Worm (Caenorhabditis elegans) whole organism, young adult: Measurements from ENCODE around the gene K10G4.5.
"Not testable (repeated sequence)": the region's sequence is repeated elsewhere in the genome, so short reads cannot be mapped to it uniquely, and the experiment has no call there.

ENCODE experiments used
- C06A6.2 ChIP-seq: fragments of 200-800 bp; sonication (Bioruptor generic); conservative IDR thresholded peaks from 2 replicates; pipeline ENCODE4 v1.3.6; 2022; ENCODE audit warnings: missing genetic modification characterization, missing compliant biosample characterization
- F33H1.4 ChIP-seq: fragments of 200-800 bp; sonication (Bioruptor generic); IDR thresholded peaks from 2 replicates; pipeline ENCODE4 v1.3.6; 2022; ENCODE audit warnings: missing genetic modification reagents, missing genetic modification characterization, missing compliant biosample characterization
- F39B2.1 ChIP-seq: fragments of 200-800 bp; sonication (Bioruptor generic); IDR thresholded peaks from 2 replicates; pipeline ENCODE4 v1.3.6; 2022; ENCODE audit warnings: missing genetic modification reagents, missing genetic modification characterization, missing compliant biosample characterization
- F57A8.1 ChIP-seq: fragments of 200-800 bp; sonication (Bioruptor generic); optimal IDR thresholded peaks from 2 replicates; lab custom pipeline; 2018; ENCODE audit warnings: mild to moderate bottlenecking, missing genetic modification characterization, moderate library complexity, missing compliant biosample characterization
- aptf-2 ChIP-seq: fragments of 200-800 bp; sonication (Bioruptor generic); conservative IDR thresholded peaks from 2 replicates; pipeline ENCODE4 v1.3.6; 2022; ENCODE audit warnings: missing genetic modification reagents, missing genetic modification characterization, missing compliant biosample characterization
- attf-6 ChIP-seq: fragments of 200-800 bp; sonication (Bioruptor generic); IDR thresholded peaks from 2 replicates; pipeline ENCODE4 v1.3.6; 2022; ENCODE audit warnings: missing genetic modification reagents, missing genetic modification characterization, missing compliant biosample characterization
- ccch-3 ChIP-seq: fragments of 200-800 bp; sonication (Bioruptor generic); optimal IDR thresholded peaks from 2 replicates; lab custom pipeline; 2018; ENCODE audit warnings: mild to moderate bottlenecking, missing genetic modification characterization, missing compliant biosample characterization
- cebp-1 ChIP-seq, 2 experiments: fragments of 200-800 bp in 1 of 2; sonication (Bioruptor generic) in 1 of 2; sonication (generic microtip) in 1 of 2; IDR thresholded peaks in 1 of 2; optimal IDR thresholded peaks in 1 of 2; 2 replicates each; pipeline versions ENCODE4 v1.3.6 to Lab custom; 2017 to 2022; ENCODE audit warnings: missing compliant biosample characterization in 2 of 2, missing genetic modification characterization in 2 of 2, mild to moderate bottlenecking in 1 of 2, missing genetic modification reagents in 1 of 2, moderate library complexity in 1 of 2
- ceh-100 ChIP-seq: fragments of 200-800 bp; sonication (Bioruptor generic); IDR thresholded peaks from 2 replicates; pipeline ENCODE4 v1.3.6; 2022; ENCODE audit warnings: missing genetic modification reagents, missing genetic modification characterization, missing compliant biosample characterization
- ceh-58 ChIP-seq: fragments of 200-800 bp; sonication (Bioruptor generic); IDR thresholded peaks from 2 replicates; pipeline ENCODE4 v1.3.6; 2022; ENCODE audit warnings: missing genetic modification characterization, missing compliant biosample characterization
- die-1 ChIP-seq: sonication (generic microtip); optimal IDR thresholded peaks from 2 replicates; lab custom pipeline; 2016; ENCODE audit warnings: missing genotype, mild to moderate bottlenecking, missing genetic modification characterization, missing compliant biosample characterization
- dox-1 ChIP-seq: fragments of 200-800 bp; sonication (Bioruptor generic); IDR thresholded peaks from 2 replicates; pipeline ENCODE4 v1.3.6; 2022; ENCODE audit warnings: missing genetic modification reagents, missing genetic modification characterization, missing compliant biosample characterization
- efl-1 ChIP-seq: fragments of 150-350 bp; optimal IDR thresholded peaks from 2 replicates; lab custom pipeline; 2014; ENCODE audit warnings: missing biosample characterization, missing genetic modification reagents, missing genetic modification characterization
- ekl-4 ChIP-seq: fragments of 200-800 bp; sonication (Bioruptor generic); IDR thresholded peaks from 2 replicates; pipeline ENCODE4 v1.3.6; 2022; ENCODE audit warnings: missing genetic modification reagents, missing genetic modification characterization, missing compliant biosample characterization
- hmg-1.2 ChIP-seq: fragments of 200-800 bp; sonication (Bioruptor generic); IDR thresholded peaks from 2 replicates; pipeline ENCODE4 v1.3.6; 2022; ENCODE audit warnings: missing genetic modification reagents, missing genetic modification characterization, missing compliant biosample characterization
- madf-10 ChIP-seq: sonication (generic microtip); optimal IDR thresholded peaks from 2 replicates; lab custom pipeline; 2016; ENCODE audit warnings: mild to moderate bottlenecking, missing genetic modification characterization, missing compliant biosample characterization
- madf-6 ChIP-seq: fragments of 200-800 bp; sonication (Bioruptor generic); IDR thresholded peaks from 2 replicates; pipeline ENCODE4 v1.3.6; 2022; ENCODE audit warnings: missing genetic modification reagents, missing genetic modification characterization, missing compliant biosample characterization
- madf-8 ChIP-seq: fragments of 200-800 bp; sonication (Bioruptor generic); conservative IDR thresholded peaks from 2 replicates; pipeline ENCODE4 v1.3.6; 2022; ENCODE audit warnings: missing genetic modification reagents, missing genetic modification characterization, missing compliant biosample characterization
- mcd-1 ChIP-seq: fragments of 200-800 bp; sonication (Bioruptor generic); IDR thresholded peaks from 2 replicates; pipeline ENCODE4 v1.3.6; 2022; ENCODE audit warnings: missing genetic modification reagents, missing genetic modification characterization, missing compliant biosample characterization
- nfya-2 ChIP-seq: fragments of 200-800 bp; sonication (Bioruptor generic); IDR thresholded peaks from 2 replicates; pipeline ENCODE4 v1.3.6; 2022; ENCODE audit warnings: missing genetic modification reagents, missing genetic modification characterization, missing compliant biosample characterization
- nhr-179 ChIP-seq: sonication (generic microtip); optimal IDR thresholded peaks from 2 replicates; lab custom pipeline; 2016; ENCODE audit warnings: mild to moderate bottlenecking, missing genetic modification characterization, missing compliant biosample characterization
- nhr-27 ChIP-seq: fragments of 200-800 bp; sonication (Bioruptor generic); optimal IDR thresholded peaks from 2 replicates; lab custom pipeline; 2018; ENCODE audit warnings: mild to moderate bottlenecking, missing genetic modification characterization, moderate library complexity, missing compliant biosample characterization
- nhr-80 ChIP-seq: sonication (generic microtip); optimal IDR thresholded peaks from 2 replicates; lab custom pipeline; 2016; ENCODE audit warnings: missing genetic modification characterization, missing compliant biosample characterization
- rec-8 ChIP-seq, 2 experiments: sonication (generic microtip); optimal IDR thresholded peaks; 2 replicates each; lab custom pipeline; 2016; ENCODE audit warnings: mild to moderate bottlenecking in 2 of 2, missing genetic modification characterization in 2 of 2, missing genetic modification reagents in 2 of 2, missing genotype in 2 of 2, missing biosample characterization in 1 of 2, missing compliant biosample characterization in 1 of 2, moderate library complexity in 1 of 2
- snpc-1.1 ChIP-seq: sonication (generic microtip); optimal IDR thresholded peaks from 2 replicates; lab custom pipeline; 2017; ENCODE audit warnings: missing genetic modification characterization, mild to moderate bottlenecking, missing compliant biosample characterization, antibody characterized with exemption, moderate library complexity, missing genotype, missing genetic modification reagents; ENCODE audit not compliant: insufficient read depth
- snpc-4 ChIP-seq, 5 experiments: fragments of 150-350 bp in 1 of 5; sonication (generic microtip) in 4 of 5; optimal IDR thresholded peaks; 2 replicates each; lab custom pipeline; 2014 to 2018; ENCODE audit warnings: missing genetic modification characterization in 5 of 5, missing biosample characterization in 3 of 5, antibody characterized with exemption in 2 of 5, mild to moderate bottlenecking in 2 of 5, missing compliant biosample characterization in 2 of 5, missing genotype in 2 of 5, moderate library complexity in 2 of 5, missing genetic modification reagents in 1 of 5
- somi-1 ChIP-seq: fragments of 200-800 bp; sonication (Bioruptor generic); optimal IDR thresholded peaks from 2 replicates; lab custom pipeline; 2018; ENCODE audit warnings: mild to moderate bottlenecking, missing genetic modification characterization, missing compliant biosample characterization
- zfh-2 ChIP-seq: fragments of 200-800 bp; sonication (Bioruptor generic); conservative IDR thresholded peaks from 2 replicates; pipeline ENCODE4 v1.3.6; 2022; ENCODE audit warnings: missing genetic modification reagents, missing genetic modification characterization, missing compliant biosample characterization
- zim-3 ChIP-seq: sonication (generic microtip); optimal IDR thresholded peaks from 2 replicates; lab custom pipeline; 2017; ENCODE audit warnings: mild to moderate bottlenecking, missing genetic modification characterization, moderate library complexity, missing compliant biosample characterization
- ztf-22 ChIP-seq: fragments of 200-800 bp; sonication (Bioruptor generic); optimal IDR thresholded peaks from 2 replicates; lab custom pipeline; 2018; ENCODE audit warnings: mild to moderate bottlenecking, missing genetic modification characterization, moderate library complexity, missing compliant biosample characterization

K10G4.5 gene

DNA sequence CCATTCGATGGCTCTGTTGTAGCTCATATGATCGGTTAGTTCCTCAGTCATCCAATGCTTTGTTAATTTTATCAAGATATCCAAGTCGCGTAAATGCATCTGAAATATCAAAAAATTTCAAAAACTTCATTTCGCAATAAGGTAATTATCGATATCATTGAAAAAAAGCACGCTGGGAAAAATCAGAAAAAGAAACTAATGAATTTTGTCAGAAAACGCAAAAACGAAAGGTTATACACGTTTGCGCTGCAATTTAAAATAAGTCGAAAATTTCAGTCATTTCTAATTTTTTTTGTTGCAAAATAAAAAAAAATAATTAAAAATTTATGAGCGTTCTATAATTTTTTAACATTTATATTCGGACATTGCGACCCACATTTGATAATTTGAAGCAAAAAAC is 36.4 kb downstream of the K10G4.5 start, which contains the start of gene K10G4.3:
Gene K10G4.3 (minus strand): TSS at position 101 of the 400 bp plus-strand sequence.
- not testable (repeated sequence) for TF ChIP-seq F39B2.1 (GFP tag; lab: Robert Waterston, UW); ceh-58; aptf-2 (GFP tag; lab: Robert Waterston, UW)

DNA sequence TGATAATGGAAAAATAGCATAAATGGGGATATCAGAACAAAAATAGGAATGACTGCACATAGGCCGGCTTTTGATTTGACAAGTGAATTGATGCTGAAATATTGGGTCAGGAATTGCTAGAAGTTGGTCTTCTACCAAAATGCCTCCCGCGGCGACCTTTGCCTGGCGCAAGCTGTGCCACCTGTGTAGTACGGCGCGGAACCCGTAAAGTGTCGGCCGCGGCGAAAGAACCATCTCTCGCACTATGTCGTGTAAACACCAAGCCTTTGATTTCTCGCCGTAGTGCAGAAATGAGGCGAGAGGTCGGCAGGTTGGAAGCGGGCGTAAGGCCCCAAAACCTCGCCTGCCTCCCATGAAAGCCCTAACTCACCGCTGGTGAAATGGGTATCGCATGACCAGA is 39.9 kb downstream of the K10G4.5 start:
- TF ChIP-seq F33H1.4 (GFP tag; lab: Robert Waterston, UW) (no peak), rec-8 (tag; optimal IDR thresholded peaks at IDR 0.05; lab: Kevin White, UChicago) (no peak), somi-1 (GFP tag; lab: Kevin White, UChicago) (no peak), attf-6 (0 out of 2 replicates have a peak, but pooled peaks have one; percentile 16), efl-1 (GFP tag; lab: Kevin White, UChicago) (no peak), madf-10 (tag; lab: Kevin White, UChicago) (no peak), snpc-4 (GFP tag; optimal IDR thresholded peaks at IDR 0.05; lab: Kevin White, UChicago) (no peak), snpc-4 (tag; optimal IDR thresholded peaks at IDR 0.05; lab: Kevin White, UChicago) (peak in 2 of 4 experiments; percentile 71), madf-6 (GFP tag; lab: Robert Waterston, UW) (no peak), zim-3 (tag; lab: Kevin White, UChicago) (no peak), ztf-22 (no peak), dox-1 (GFP tag; lab: Robert Waterston, UW) (0 out of 2 replicates have a peak, but pooled peaks have one; percentile 38), madf-8 (GFP tag; lab: Robert Waterston, UW) (no peak), ccch-3 (GFP tag; lab: Kevin White, UChicago) (no peak), hmg-1.2 (GFP tag; lab: Robert Waterston, UW) (no peak)

DNA sequence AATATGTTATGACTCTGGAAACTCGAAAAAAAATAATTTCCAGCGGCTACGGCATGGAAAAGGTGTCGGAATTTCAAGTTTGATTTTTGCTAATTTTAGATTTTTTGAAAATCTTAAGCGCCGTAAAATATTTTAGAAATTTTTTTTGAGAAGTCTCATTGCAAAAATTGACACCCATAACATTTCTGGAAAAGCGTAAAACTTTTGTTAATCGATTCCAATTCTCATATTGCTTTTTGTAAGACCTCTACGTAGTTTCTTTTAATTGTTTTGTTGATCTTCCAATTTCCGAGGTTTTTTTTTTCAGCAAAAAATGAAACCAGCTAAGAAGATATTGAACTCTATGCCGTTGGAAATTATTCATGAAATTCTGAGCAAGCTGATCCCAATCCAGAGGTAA is 42.4 kb downstream of the K10G4.5 start, which contains the start of gene fbxa-85:
Gene fbxa-85 (plus strand): TSS at position 301 of the 400 bp plus-strand sequence.
- TF ChIP-seq nfya-2 (GFP tag; lab: Robert Waterston, UW) (no peak), cebp-1 (GFP tag; IDR thresholded peaks at IDR 0.05; lab: Robert Waterston, UW) (no peak), cebp-1 (tag; optimal IDR thresholded peaks at IDR 0.05; lab: Kevin White, UChicago) (no peak), nhr-179 (tag; lab: Kevin White, UChicago) (no peak), C06A6.2 (GFP tag; lab: Robert Waterston, UW) (no peak), mcd-1 (GFP tag; lab: Robert Waterston, UW) (no peak), ceh-58 (no peak), snpc-1.1 (tag; lab: Kevin White, UChicago) (no peak), ekl-4 (no peak), zim-3 (tag; lab: Kevin White, UChicago) (no peak), madf-10 (tag; lab: Kevin White, UChicago) (no peak), aptf-2 (GFP tag; lab: Robert Waterston, UW) (no peak), ccch-3 (GFP tag; lab: Kevin White, UChicago) (no peak), zfh-2 (GFP tag; lab: Robert Waterston, UW) (no peak), F57A8.1 (GFP tag; lab: Kevin White, UChicago) (no peak), ceh-100 (no peak), nhr-27 (no peak)

DNA sequence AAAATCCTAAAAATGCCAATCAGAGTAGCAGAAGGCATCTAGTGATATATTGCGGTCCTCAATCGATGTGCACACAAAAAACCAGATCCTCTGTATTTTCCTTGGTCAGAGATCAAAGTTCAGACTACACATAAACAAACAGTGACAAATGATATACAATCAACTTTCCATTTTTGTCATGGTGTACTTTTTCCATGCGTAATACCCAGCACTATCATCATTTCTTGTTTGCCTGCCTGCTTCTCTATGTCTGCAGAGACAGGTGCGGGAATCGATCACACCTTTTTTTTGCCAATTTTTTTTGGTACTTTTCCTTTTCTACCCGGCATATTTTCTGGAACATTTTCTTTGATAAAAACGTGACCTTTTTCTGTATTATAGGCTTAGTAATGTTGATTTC is 43.0 kb downstream of the K10G4.5 start:
- TF ChIP-seq die-1 (tag; lab: Kevin White, UChicago) = no peak
- TF ChIP-seq nhr-80 (tag; lab: Kevin White, UChicago) = peak; percentile 8
